Worm (Caenorhabditis elegans) whole organism, L2 larva: ENCODE measurements around the gene R07B1.6.

ENCODE experiments used
- C34F6.9 ChIP-seq: fragments of 150-350 bp; optimal IDR thresholded peaks from 2 replicates; lab custom pipeline; 2014; ENCODE audit warnings: missing biosample characterization, missing genetic modification characterization
- F13H6.1 ChIP-seq: sonication (generic microtip); optimal IDR thresholded peaks from 2 replicates; lab custom pipeline; 2016; ENCODE audit warnings: missing genetic modification characterization, missing compliant biosample characterization
- R02D3.7 ChIP-seq: fragments of 150-350 bp; optimal IDR thresholded peaks from 2 replicates; lab custom pipeline; 2014; ENCODE audit warnings: missing biosample characterization, missing genetic modification characterization
- ZK546.5 ChIP-seq: sonication (generic microtip); optimal IDR thresholded peaks from 2 replicates; lab custom pipeline; 2017; ENCODE audit warnings: missing biosample characterization, missing genetic modification characterization
- alr-1 ChIP-seq: fragments of 150-350 bp; optimal IDR thresholded peaks from 2 replicates; lab custom pipeline; 2014; ENCODE audit warnings: missing biosample characterization, missing genetic modification characterization
- aly-2 ChIP-seq: fragments of 150-350 bp; optimal IDR thresholded peaks from 2 replicates; lab custom pipeline; 2014; ENCODE audit warnings: missing biosample characterization, missing genetic modification characterization
- ama-1 ChIP-seq: fragments of 150-350 bp; optimal IDR thresholded peaks from 2 replicates; lab custom pipeline; 2018; ENCODE audit warnings: inconsistent platforms
- blmp-1 ChIP-seq: sonication (generic microtip); optimal IDR thresholded peaks from 2 replicates; lab custom pipeline; 2017; ENCODE audit warnings: missing genetic modification characterization, mild to moderate bottlenecking, missing compliant biosample characterization, antibody characterized with exemption, moderate library complexity; ENCODE audit not compliant: insufficient read depth
- ceh-16 ChIP-seq: fragments of 150-350 bp; optimal IDR thresholded peaks from 2 replicates; lab custom pipeline; 2014; ENCODE audit warnings: missing biosample characterization, missing genetic modification characterization
- ceh-82 ChIP-seq: fragments of 150-350 bp; optimal IDR thresholded peaks from 2 replicates; lab custom pipeline; 2014; ENCODE audit warnings: missing biosample characterization, missing genetic modification characterization
- crh-2 ChIP-seq: sonication (generic microtip); optimal IDR thresholded peaks from 2 replicates; lab custom pipeline; 2017; ENCODE audit warnings: missing biosample characterization, missing genetic modification characterization
- dmd-4 ChIP-seq: sonication (generic microtip); optimal IDR thresholded peaks from 2 replicates; lab custom pipeline; 2017; ENCODE audit warnings: missing biosample characterization, missing genetic modification characterization
- egl-27 ChIP-seq: sonication (generic microtip); optimal IDR thresholded peaks from 3 replicates; lab custom pipeline; 2017; ENCODE audit warnings: missing biosample characterization, missing genetic modification reagents, missing genetic modification characterization
- elt-1 ChIP-seq: fragments of 150-350 bp; optimal IDR thresholded peaks from 2 replicates; lab custom pipeline; 2014; ENCODE audit warnings: missing biosample characterization, missing genetic modification characterization
- elt-3 ChIP-seq: sonication (generic microtip); optimal IDR thresholded peaks from 2 replicates; lab custom pipeline; 2017; ENCODE audit warnings: missing biosample characterization, missing genetic modification characterization
- fos-1 ChIP-seq: fragments of 150-350 bp; optimal IDR thresholded peaks from 2 replicates; lab custom pipeline; 2014; ENCODE audit warnings: missing biosample characterization, missing genetic modification characterization
- gmeb-1 ChIP-seq: fragments of 150-350 bp; optimal IDR thresholded peaks from 2 replicates; lab custom pipeline; 2014; ENCODE audit warnings: missing biosample characterization, missing genetic modification characterization
- lin-11 ChIP-seq: fragments of 150-350 bp; sonication (generic microtip); optimal IDR thresholded peaks from 2 replicates; lab custom pipeline; 2014; ENCODE audit warnings: missing biosample characterization, missing genetic modification characterization, inconsistent platforms, mixed read lengths
- lin-13 ChIP-seq: fragments of 150-350 bp; optimal IDR thresholded peaks from 2 replicates; lab custom pipeline; 2014; ENCODE audit warnings: missing biosample characterization, missing genetic modification reagents, missing genetic modification characterization
- lin-39 ChIP-seq: fragments of 150-350 bp; optimal IDR thresholded peaks from 2 replicates; lab custom pipeline; 2014; ENCODE audit warnings: missing biosample characterization, missing genetic modification reagents, missing genetic modification characterization
- lsy-2 ChIP-seq, 2 experiments: fragments of 150-350 bp in 1 of 2; sonication (generic microtip) in 1 of 2; optimal IDR thresholded peaks; 2 replicates each; lab custom pipeline; 2014 to 2017; ENCODE audit warnings: missing biosample characterization in 2 of 2, missing genetic modification characterization in 2 of 2
- mab-5 ChIP-seq: fragments of 150-350 bp; optimal IDR thresholded peaks from 2 replicates; lab custom pipeline; 2014; ENCODE audit warnings: missing biosample characterization, missing genetic modification characterization
- mbf-1 ChIP-seq: sonication (generic microtip); optimal IDR thresholded peaks from 2 replicates; lab custom pipeline; 2017; ENCODE audit warnings: missing biosample characterization, missing genetic modification characterization
- mdl-1 ChIP-seq, 2 experiments: fragments of 150-350 bp in 1 of 2; sonication (generic microtip) in 1 of 2; optimal IDR thresholded peaks; 2 replicates each; lab custom pipeline; 2017; ENCODE audit warnings: missing biosample characterization in 2 of 2, missing genetic modification characterization in 2 of 2
- nhr-10 ChIP-seq: sonication (generic microtip); optimal IDR thresholded peaks from 2 replicates; lab custom pipeline; 2017; ENCODE audit warnings: missing biosample characterization, missing genetic modification characterization
- nhr-11 ChIP-seq: fragments of 150-350 bp; optimal IDR thresholded peaks from 2 replicates; lab custom pipeline; 2014; ENCODE audit warnings: missing biosample characterization, missing genetic modification characterization
- nhr-12 ChIP-seq: fragments of 150-350 bp; optimal IDR thresholded peaks from 2 replicates; lab custom pipeline; 2014; ENCODE audit warnings: missing biosample characterization, missing genetic modification characterization
- nhr-129 ChIP-seq: fragments of 150-350 bp; optimal IDR thresholded peaks from 2 replicates; lab custom pipeline; 2014; ENCODE audit warnings: missing biosample characterization, missing genetic modification characterization
- nhr-21 ChIP-seq: fragments of 150-350 bp; optimal IDR thresholded peaks from 2 replicates; lab custom pipeline; 2014; ENCODE audit warnings: missing biosample characterization, missing genetic modification characterization
- nhr-23 ChIP-seq: fragments of 150-350 bp; optimal IDR thresholded peaks from 2 replicates; lab custom pipeline; 2014; ENCODE audit warnings: missing biosample characterization, missing genetic modification reagents, missing genetic modification characterization
- nhr-237 ChIP-seq: fragments of 150-350 bp; optimal IDR thresholded peaks from 2 replicates; lab custom pipeline; 2014; ENCODE audit warnings: missing biosample characterization, missing genetic modification characterization
- nhr-25 ChIP-seq: fragments of 150-350 bp; sonication (generic microtip); optimal IDR thresholded peaks from 3 replicates; lab custom pipeline; 2014; ENCODE audit warnings: missing biosample characterization, missing genetic modification characterization
- nhr-6 ChIP-seq: fragments of 150-350 bp; optimal IDR thresholded peaks from 2 replicates; lab custom pipeline; 2014; ENCODE audit warnings: missing biosample characterization, missing genetic modification characterization
- nhr-77 ChIP-seq: fragments of 150-350 bp; optimal IDR thresholded peaks from 2 replicates; lab custom pipeline; 2014; ENCODE audit warnings: missing biosample characterization, missing genetic modification characterization
- peb-1 ChIP-seq: fragments of 150-350 bp; optimal IDR thresholded peaks from 2 replicates; lab custom pipeline; 2014; ENCODE audit warnings: missing biosample characterization, missing genetic modification characterization
- sem-4 ChIP-seq: fragments of 150-350 bp; optimal IDR thresholded peaks from 2 replicates; lab custom pipeline; 2014; ENCODE audit warnings: missing biosample characterization, missing genetic modification reagents, missing genetic modification characterization
- skn-1 ChIP-seq: sonication (generic microtip); optimal IDR thresholded peaks from 2 replicates; lab custom pipeline; 2017; ENCODE audit warnings: missing biosample characterization, missing genetic modification characterization
- sma-3 ChIP-seq: sonication (generic microtip); optimal IDR thresholded peaks from 2 replicates; lab custom pipeline; 2016; ENCODE audit warnings: missing genetic modification reagents, missing genetic modification characterization, missing compliant biosample characterization
- sma-9 ChIP-seq, 2 experiments: fragments of 150-350 bp in 1 of 2; sonication (generic microtip) in 1 of 2; optimal IDR thresholded peaks; 2 replicates each; lab custom pipeline; 2014 to 2016; ENCODE audit warnings: missing genetic modification characterization in 2 of 2, mild to moderate bottlenecking in 1 of 2, missing biosample characterization in 1 of 2, missing compliant biosample characterization in 1 of 2, missing genetic modification reagents in 1 of 2, moderate library complexity in 1 of 2
- snpc-4 ChIP-seq: fragments of 150-350 bp; optimal IDR thresholded peaks from 2 replicates; lab custom pipeline; 2014; ENCODE audit warnings: missing biosample characterization, missing genetic modification characterization
- unc-39 ChIP-seq: fragments of 150-350 bp; optimal IDR thresholded peaks from 2 replicates; lab custom pipeline; 2014; ENCODE audit warnings: missing biosample characterization, missing genetic modification characterization
- unc-55 ChIP-seq: fragments of 150-350 bp; sonication (generic microtip); optimal IDR thresholded peaks from 3 replicates; lab custom pipeline; 2014; ENCODE audit warnings: missing biosample characterization, missing genetic modification reagents, missing genetic modification characterization
- unc-62 ChIP-seq: fragments of 150-350 bp; optimal IDR thresholded peaks from 2 replicates; lab custom pipeline; 2014; ENCODE audit warnings: missing biosample characterization, missing genetic modification reagents, missing genetic modification characterization
- zag-1 ChIP-seq: fragments of 150-350 bp; optimal IDR thresholded peaks from 2 replicates; lab custom pipeline; 2014; ENCODE audit warnings: missing biosample characterization, missing genetic modification characterization
- ztf-1 ChIP-seq: fragments of 200-800 bp; sonication (Bioruptor generic); conservative IDR thresholded peaks from 2 replicates; pipeline ENCODE4 v1.3.6; 2022; ENCODE audit warnings: missing genetic modification characterization, missing compliant biosample characterization
- ztf-11 ChIP-seq: sonication (generic microtip); optimal IDR thresholded peaks from 2 replicates; lab custom pipeline; 2017; ENCODE audit warnings: missing biosample characterization, missing genetic modification characterization
- ztf-4 ChIP-seq: fragments of 150-350 bp; optimal IDR thresholded peaks from 2 replicates; lab custom pipeline; 2014; ENCODE audit warnings: missing biosample characterization, missing genetic modification characterization

Gene R07B1.6

ce11 chrX:9831215-9831614, 35.2 kb upstream of the R07B1.6 start, which contains the start of gene rrc-1:
rrc-1 (minus strand) TSS chrX:9831288.
- TF ChIP-seq lsy-2 (tag; optimal IDR thresholded peaks at IDR 0.05; lab: Kevin White, UChicago), result no peak
- TF ChIP-seq F13H6.1 (tag; lab: Kevin White, UChicago), result no peak
- no peak for TF ChIP-seq sma-3

ce11 chrX:9832370-9832769, 34.1 kb upstream of the R07B1.6 start:
- TF ChIP-seq alr-1 (tag; lab: Kevin White, UChicago) (no peak), ZK546.5 (tag; lab: Kevin White, UChicago) (no peak), F13H6.1 (tag; lab: Kevin White, UChicago) (peak; percentile 45), lin-13 (GFP tag; lab: Kevin White, UChicago) (no peak), lin-39 (no peak), peb-1 (tag; lab: Kevin White, UChicago) (no peak), sma-3 (no peak), unc-62 (no peak), lin-11 (no peak), nhr-129 (tag; lab: Kevin White, UChicago) (peak; percentile 42), ztf-1 (GFP tag; lab: Robert Waterston, UW) (no peak), sem-4 (no peak), nhr-6 (tag; lab: Kevin White, UChicago) (no peak), nhr-23 (tag; lab: Kevin White, UChicago) (no peak), unc-55 (no peak), mab-5 (tag; lab: Kevin White, UChicago) (no peak), dmd-4 (no peak)

ce11 chrX:9837989-9838541, 28.4 kb upstream of the R07B1.6 start, which contains the start of gene ipla-2:
ipla-2 (minus strand) TSS chrX:9838039.
- TF ChIP-seq ceh-82 (tag; lab: Kevin White, UChicago), result no peak
- TF ChIP-seq mdl-1 (tag; optimal IDR thresholded peaks at IDR 0.05; lab: Kevin White, UChicago), result peak; percentile 21 to 92
- TF ChIP-seq peb-1 (tag; lab: Kevin White, UChicago), result no peak
- TF ChIP-seq unc-39 (tag; lab: Kevin White, UChicago), result no peak
- no peak for TF ChIP-seq R02D3.7 (tag; lab: Kevin White, UChicago)
- TF ChIP-seq snpc-4, result peak; percentile 8
- peak; percentile 4 for TF ChIP-seq sma-3
- TF ChIP-seq sem-4, result peak; percentile 74
- peak; percentile 4 for TF ChIP-seq ama-1 (lab: Kevin White, UChicago)
- TF ChIP-seq nhr-77 (tag; lab: Kevin White, UChicago), result no peak
- TF ChIP-seq nhr-21 (tag; lab: Kevin White, UChicago), result peak; percentile 3
- TF ChIP-seq elt-1 (tag; lab: Kevin White, UChicago), result no peak
- no peak for TF ChIP-seq egl-27 (tag; lab: Kevin White, UChicago)
- TF ChIP-seq blmp-1 (tag; lab: Kevin White, UChicago), result no peak
- peak; percentile 38 for TF ChIP-seq zag-1 (tag; lab: Kevin White, UChicago)
- TF ChIP-seq ztf-11 (tag; lab: Kevin White, UChicago), result no peak
- peak; percentile 88 for TF ChIP-seq crh-2
- TF ChIP-seq lin-11, result peak; percentile 17
- no peak for TF ChIP-seq mab-5 (tag; lab: Kevin White, UChicago)
- TF ChIP-seq gmeb-1 (tag; lab: Kevin White, UChicago), result no peak
- TF ChIP-seq alr-1 (tag; lab: Kevin White, UChicago), result no peak
- TF ChIP-seq F13H6.1 (tag; lab: Kevin White, UChicago), result peak; percentile 57
- no peak for TF ChIP-seq lin-39
- peak; percentile 93 for TF ChIP-seq C34F6.9 (tag; lab: Kevin White, UChicago)
- peak; percentile 30 for TF ChIP-seq skn-1 (tag; lab: Kevin White, UChicago)
- no peak for TF ChIP-seq aly-2 (tag; lab: Kevin White, UChicago)
- no peak for TF ChIP-seq ceh-16 (tag; lab: Kevin White, UChicago)
- TF ChIP-seq nhr-11, result no peak
- no peak for TF ChIP-seq dmd-4
- peak; percentile 91 for TF ChIP-seq nhr-129 (tag; lab: Kevin White, UChicago)
- TF ChIP-seq mbf-1, result no peak
- TF ChIP-seq lsy-2 (tag; optimal IDR thresholded peaks at IDR 0.05; lab: Kevin White, UChicago), result peak; percentile 24 to 79
- no peak for TF ChIP-seq nhr-10 (tag; lab: Kevin White, UChicago)
- peak; percentile 65 for TF ChIP-seq nhr-6 (tag; lab: Kevin White, UChicago)
- TF ChIP-seq nhr-12 (tag; lab: Kevin White, UChicago), result no peak
- TF ChIP-seq sma-9 (GFP tag; optimal IDR thresholded peaks at IDR 0.05; lab: Kevin White, UChicago), result peak; percentile 59
- TF ChIP-seq sma-9 (tag; optimal IDR thresholded peaks at IDR 0.05; lab: Kevin White, UChicago), result no peak
- TF ChIP-seq nhr-237 (tag; lab: Kevin White, UChicago), result no peak
- TF ChIP-seq elt-3 (tag; lab: Kevin White, UChicago), result no peak
- TF ChIP-seq ZK546.5 (tag; lab: Kevin White, UChicago), result no peak
- TF ChIP-seq nhr-25 (tag; lab: Kevin White, UChicago), result peak; percentile 58
- TF ChIP-seq unc-62, result no peak
- no peak for TF ChIP-seq ztf-1 (GFP tag; lab: Robert Waterston, UW)
- TF ChIP-seq lin-13 (GFP tag; lab: Kevin White, UChicago), result peak; percentile 55
- TF ChIP-seq nhr-23 (tag; lab: Kevin White, UChicago), result no peak
- TF ChIP-seq ztf-4 (tag; lab: Kevin White, UChicago), result peak; percentile 26
- TF ChIP-seq fos-1 (tag; lab: Kevin White, UChicago), result peak; percentile 84
